Worm (Caenorhabditis elegans): ENCODE measurements around the gene cbp-3.

Gene cbp-3

ce11 chrIII:9964416-9964815, 50.6 kb downstream of the cbp-3 start:
- TF ChIP-seq hlh-1 (tag; optimal IDR thresholded peaks at IDR 0.05), result no peak
- TF ChIP-seq drap-1 (GFP tag; optimal IDR thresholded peaks at IDR 0.05), result no peak
- TF ChIP-seq unc-62 (GFP tag; optimal IDR thresholded peaks at IDR 0.05), result no peak
- no peak for TF ChIP-seq zip-8 (tag; optimal IDR thresholded peaks at IDR 0.05)
- no peak for TF ChIP-seq lin-32 (GFP tag; optimal IDR thresholded peaks at IDR 0.05)
- no peak for TF ChIP-seq unc-120 (tag; optimal IDR thresholded peaks at IDR 0.05; ENCODE audit: poor library complexity, severe bottlenecking)
- TF ChIP-seq lin-13 (tag; optimal IDR thresholded peaks at IDR 0.05), result no peak
- TF ChIP-seq sptf-1 (tag; optimal IDR thresholded peaks at IDR 0.05), result no peak
- TF ChIP-seq cnd-1 (tag; optimal IDR thresholded peaks at IDR 0.05), result no peak
- no peak for TF ChIP-seq nhr-12 (tag; optimal IDR thresholded peaks at IDR 0.05)

DNA sequence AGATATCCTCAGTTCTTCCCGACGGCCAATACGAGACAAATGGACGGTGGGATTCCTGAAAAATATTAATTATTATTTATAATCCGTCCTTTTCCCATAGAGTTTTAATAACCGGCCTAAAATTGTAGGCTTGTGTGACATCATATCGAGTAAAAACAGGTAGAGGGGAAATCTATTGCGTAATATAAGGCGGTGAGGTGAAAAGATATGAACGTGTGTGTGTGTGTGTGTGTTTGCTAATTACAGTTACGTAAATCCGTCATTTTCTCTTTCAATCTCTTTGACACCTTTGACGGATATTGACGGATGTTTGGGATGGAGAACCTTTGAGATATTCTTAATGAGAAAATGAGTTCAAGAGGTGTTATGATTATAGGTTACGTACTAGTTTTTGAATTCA, 51.7 kb downstream of the cbp-3 start:
- TF ChIP-seq nhr-237 (tag; optimal IDR thresholded peaks at IDR 0.05) (peak; percentile 8), mls-2 (tag; optimal IDR thresholded peaks at IDR 0.05) (peak; percentile 12), ceh-43 (GFP tag; optimal IDR thresholded peaks at IDR 0.05) (peak; percentile 32), ham-2 (GFP tag; optimal IDR thresholded peaks at IDR 0.05) (no peak), blmp-1 (tag; optimal IDR thresholded peaks at IDR 0.05) (no peak), ceh-39 (tag; optimal IDR thresholded peaks at IDR 0.05) (no peak), zip-8 (tag; optimal IDR thresholded peaks at IDR 0.05) (peak; percentile 99), bed-3 (GFP tag; optimal IDR thresholded peaks at IDR 0.05) (no peak), cnd-1 (tag; optimal IDR thresholded peaks at IDR 0.05) (peak; percentile 13), nhr-2 (tag; optimal IDR thresholded peaks at IDR 0.05) (peak; percentile 92), drap-1 (GFP tag; optimal IDR thresholded peaks at IDR 0.05) (no peak), unc-62 (GFP tag; optimal IDR thresholded peaks at IDR 0.05) (peak; percentile 65)

ce11 chrIII:9969371-9969770, 55.6 kb downstream of the cbp-3 start:
- no peak for TF ChIP-seq lsy-2 (tag; optimal IDR thresholded peaks at IDR 0.05)
- peak; percentile 77 for TF ChIP-seq nhr-2 (tag; optimal IDR thresholded peaks at IDR 0.05)
- no peak for TF ChIP-seq flh-1 (GFP tag; optimal IDR thresholded peaks at IDR 0.05)

DNA sequence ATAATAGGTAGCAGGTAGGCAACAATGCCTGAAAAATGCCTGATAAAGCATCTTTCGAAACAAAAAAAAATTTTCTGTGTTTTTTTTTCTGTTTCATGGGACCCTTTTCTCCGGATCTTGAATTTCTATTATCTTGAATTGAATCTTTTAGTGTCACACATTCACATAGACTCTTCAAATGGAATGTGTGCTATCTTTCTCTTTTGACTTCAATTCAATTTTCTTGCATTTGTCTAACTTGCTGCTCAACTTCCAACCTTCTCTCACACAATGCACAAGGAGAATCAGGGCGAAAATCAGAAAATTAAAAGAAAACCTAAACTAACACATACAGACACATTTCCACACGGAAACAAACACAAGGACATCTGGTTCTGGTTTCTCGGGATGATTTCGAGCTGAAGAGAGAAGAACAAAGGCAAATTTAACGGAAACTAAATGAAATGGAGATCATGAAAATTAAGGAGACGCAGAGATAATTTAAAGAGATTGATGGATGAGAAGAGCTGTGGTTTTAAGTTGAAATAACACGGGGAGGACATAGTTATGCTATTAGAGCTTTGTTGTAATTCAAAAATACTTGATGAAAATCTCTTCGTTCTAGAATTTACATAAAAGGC, 58.5 kb downstream of the cbp-3 start:
- TF ChIP-seq ces-1 (GFP tag; optimal IDR thresholded peaks at IDR 0.05) (peak; percentile 66), nhr-2 (tag; optimal IDR thresholded peaks at IDR 0.05) (no peak)

DNA sequence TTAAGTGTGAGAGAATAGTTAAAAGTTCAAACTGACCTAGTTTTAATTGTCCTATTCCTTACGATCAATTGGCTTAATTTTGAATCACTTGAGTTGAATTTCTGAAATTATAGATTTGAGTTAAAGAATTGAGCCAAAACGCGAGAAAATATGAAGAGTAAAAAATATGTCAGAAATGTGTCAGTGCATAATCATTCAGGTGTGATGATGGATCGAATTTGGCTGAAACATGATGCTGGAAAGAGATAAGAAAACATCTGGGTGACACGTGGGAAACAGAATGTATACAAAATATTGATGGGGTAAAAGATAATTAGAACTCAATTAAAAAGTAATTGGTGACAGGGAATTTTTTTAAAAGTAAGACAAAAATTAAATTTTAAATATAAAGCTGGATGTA, 60.0 kb downstream of the cbp-3 start, which contains the start of gene R10E12.2:
Gene R10E12.2 (minus strand): TSS at position 101 of the 400 bp plus-strand sequence.
- TF ChIP-seq sem-2 (GFP tag; optimal IDR thresholded peaks at IDR 0.05), result no peak
- no peak for TF ChIP-seq ceh-39 (tag; optimal IDR thresholded peaks at IDR 0.05)
- no peak for TF ChIP-seq mab-5 (tag; optimal IDR thresholded peaks at IDR 0.05)
- no peak for TF ChIP-seq lin-32 (GFP tag; optimal IDR thresholded peaks at IDR 0.05)
- TF ChIP-seq unc-120 (tag; optimal IDR thresholded peaks at IDR 0.05; ENCODE audit: poor library complexity, severe bottlenecking), result no peak
- no peak for TF ChIP-seq nhr-28 (tag; optimal IDR thresholded peaks at IDR 0.05)
- TF ChIP-seq unc-62 (GFP tag; optimal IDR thresholded peaks at IDR 0.05), result no peak
